Fruit fly (Drosophila melanogaster) whole organism, embryonic: ENCODE data around the gene CG2145.
A peak's percentile ranks its signal among the peaks of the same experiment; 100 is the strongest.

Source experiments
- CG10267 ChIP-seq: fragments of 200-800 bp; sonication (Bioruptor generic); optimal IDR thresholded peaks from 2 replicates; lab custom pipeline; 2018; ENCODE audit warnings: missing biosample characterization, mild to moderate bottlenecking, missing genetic modification characterization, moderate library complexity
- CG10321 ChIP-seq: fragments of 200-800 bp; sonication (Bioruptor generic); IDR thresholded peaks from 2 replicates; pipeline ENCODE4 v1.3.6; 2022; ENCODE audit warnings: missing biosample characterization, missing genetic modification characterization
- CG11560 ChIP-seq: fragments of 200-800 bp; sonication (Bioruptor generic); IDR thresholded peaks from 3 replicates; pipeline ENCODE4 v1.3.6; 2022; ENCODE audit warnings: missing biosample characterization, missing genetic modification characterization
- CG12299 ChIP-seq: fragments of 200-800 bp; sonication (Bioruptor generic); optimal IDR thresholded peaks from 2 replicates; lab custom pipeline; 2018; ENCODE audit warnings: missing biosample characterization, mild to moderate bottlenecking, missing genetic modification characterization
- CG13296 ChIP-seq: fragments of 200-800 bp; sonication (Bioruptor generic); optimal IDR thresholded peaks from 3 replicates; lab custom pipeline; 2018; ENCODE audit warnings: missing biosample characterization, mild to moderate bottlenecking, missing genetic modification characterization
- CG14710 ChIP-seq: fragments of 200-800 bp; sonication (Bioruptor generic); optimal IDR thresholded peaks from 3 replicates; lab custom pipeline; 2019; ENCODE audit warnings: missing biosample characterization, mild to moderate bottlenecking, missing genetic modification characterization, moderate library complexity
- CG15514 ChIP-seq: fragments of 200-800 bp; sonication (Bioruptor generic); optimal IDR thresholded peaks from 3 replicates; lab custom pipeline; 2017; ENCODE audit warnings: missing biosample characterization, missing genetic modification characterization, mild to moderate bottlenecking, moderate library complexity, missing genetic modification reagents
- CG15696 ChIP-seq: fragments of 200-800 bp; sonication (Bioruptor generic); optimal IDR thresholded peaks from 2 replicates; lab custom pipeline; 2019; ENCODE audit warnings: missing biosample characterization, mild to moderate bottlenecking, missing genetic modification characterization, moderate library complexity
- CG17829 ChIP-seq: fragments of 200-800 bp; optimal IDR thresholded peaks from 2 replicates; lab custom pipeline; 2019; ENCODE audit warnings: missing biosample characterization, mild to moderate bottlenecking, missing genetic modification characterization, moderate library complexity
- CG18262 ChIP-seq: fragments of 200-800 bp; optimal IDR thresholded peaks from 3 replicates; lab custom pipeline; 2019; ENCODE audit warnings: missing biosample characterization, mild to moderate bottlenecking, missing genetic modification characterization, moderate library complexity
- CG2120 ChIP-seq: fragments of 200-800 bp; sonication (Bioruptor generic); optimal IDR thresholded peaks from 3 replicates; lab custom pipeline; 2016; ENCODE audit warnings: missing biosample characterization, missing genetic modification characterization
- CG3281 ChIP-seq: fragments of 200-800 bp; sonication (Bioruptor generic); optimal IDR thresholded peaks from 3 replicates; lab custom pipeline; 2017; ENCODE audit warnings: missing biosample characterization, mild to moderate bottlenecking, missing genetic modification characterization
- CG34422 ChIP-seq: fragments of 200-800 bp; sonication (Bioruptor generic); IDR thresholded peaks from 3 replicates; pipeline ENCODE4 v1.3.6; 2022; ENCODE audit warnings: missing biosample characterization, missing genetic modification characterization
- CG3847 ChIP-seq: fragments of 200-800 bp; sonication (Bioruptor generic); IDR thresholded peaks from 2 replicates; pipeline ENCODE4 v1.3.6; 2022; ENCODE audit warnings: missing biosample characterization, missing genetic modification characterization
- CG4328 ChIP-seq: fragments of 200-800 bp; sonication (Bioruptor generic); optimal IDR thresholded peaks from 3 replicates; lab custom pipeline; 2017; ENCODE audit warnings: missing biosample characterization, missing genetic modification reagents, missing genetic modification characterization
- CG4617 ChIP-seq: fragments of 200-800 bp; sonication (Bioruptor generic); optimal IDR thresholded peaks from 3 replicates; lab custom pipeline; 2016; ENCODE audit warnings: missing biosample characterization, missing genetic modification characterization, borderline replicate concordance
- CG6689 ChIP-seq: fragments of 200-800 bp; sonication (Bioruptor generic); IDR thresholded peaks from 2 replicates; pipeline ENCODE4 v1.3.6; 2022; ENCODE audit warnings: missing biosample characterization, missing genetic modification characterization
- CG9817 ChIP-seq: fragments of 200-800 bp; sonication (Bioruptor generic); optimal IDR thresholded peaks from 2 replicates; lab custom pipeline; 2018; ENCODE audit warnings: missing biosample characterization, mild to moderate bottlenecking, missing genetic modification characterization, moderate library complexity
- CrebB ChIP-seq: fragments of 200-800 bp; sonication (Bioruptor generic); optimal IDR thresholded peaks from 3 replicates; lab custom pipeline; 2018; ENCODE audit warnings: missing biosample characterization, mild to moderate bottlenecking, missing genetic modification characterization
- D19A ChIP-seq: fragments of 200-800 bp; optimal IDR thresholded peaks from 3 replicates; lab custom pipeline; 2019; ENCODE audit warnings: missing biosample characterization, mild to moderate bottlenecking, missing genetic modification characterization, moderate library complexity
- Dek ChIP-seq: fragments of 200-800 bp; sonication (Bioruptor generic); optimal IDR thresholded peaks from 3 replicates; lab custom pipeline; 2019; ENCODE audit warnings: missing biosample characterization, mild to moderate bottlenecking, missing genetic modification characterization, moderate library complexity
- Dref ChIP-seq: fragments of 200-800 bp; sonication (Bioruptor generic); IDR thresholded peaks from 2 replicates; pipeline ENCODE4 v1.3.6; 2022; ENCODE audit warnings: missing biosample characterization, missing genetic modification characterization
- Ets97D ChIP-seq: fragments of 200-800 bp; sonication (Bioruptor generic); optimal IDR thresholded peaks from 3 replicates; lab custom pipeline; 2016; ENCODE audit warnings: missing biosample characterization, missing genetic modification characterization
- Fer3 ChIP-seq: fragments of 200-800 bp; sonication (Bioruptor generic); optimal IDR thresholded peaks from 2 replicates; lab custom pipeline; 2018; ENCODE audit warnings: missing biosample characterization, mild to moderate bottlenecking, missing genetic modification characterization, moderate library complexity
- Hmr ChIP-seq: fragments of 200-800 bp; sonication (Bioruptor generic); optimal IDR thresholded peaks from 3 replicates; lab custom pipeline; 2017; ENCODE audit warnings: mild to moderate bottlenecking, missing biosample characterization, missing genetic modification reagents, missing genetic modification characterization
- Lhr ChIP-seq: fragments of 200-800 bp; sonication (Bioruptor generic); optimal IDR thresholded peaks from 3 replicates; lab custom pipeline; 2017; ENCODE audit warnings: mild to moderate bottlenecking, missing biosample characterization, missing genetic modification reagents, missing genetic modification characterization
- Meics ChIP-seq: fragments of 200-800 bp; sonication (Bioruptor generic); optimal IDR thresholded peaks from 2 replicates; lab custom pipeline; 2017; ENCODE audit warnings: missing biosample characterization, mild to moderate bottlenecking, missing genetic modification characterization
- Nf-YC ChIP-seq: fragments of 200-800 bp; optimal IDR thresholded peaks from 3 replicates; lab custom pipeline; 2019; ENCODE audit warnings: missing biosample characterization, mild to moderate bottlenecking, missing genetic modification characterization, moderate library complexity
- Optix ChIP-seq: fragments of 200-800 bp; sonication (Bioruptor generic); IDR thresholded peaks from 3 replicates; pipeline ENCODE4 v1.3.6; 2022; ENCODE audit warnings: missing biosample characterization, missing genetic modification characterization
- Rfx ChIP-seq: fragments of 200-800 bp; sonication (Bioruptor generic); IDR thresholded peaks from 2 replicates; pipeline ENCODE4 v1.3.6; 2022; ENCODE audit warnings: missing biosample characterization, missing genetic modification characterization
- Sin3A ChIP-seq: fragments of >200 bp; optimal IDR thresholded peaks from 2 replicates; lab custom pipeline; 2018
- Sry-δ ChIP-seq: fragments of 200-800 bp; sonication (Bioruptor generic); optimal IDR thresholded peaks from 2 replicates; lab custom pipeline; 2016; ENCODE audit warnings: missing biosample characterization, missing genetic modification characterization
- crc ChIP-seq: fragments of 200-800 bp; sonication (Bioruptor generic); optimal IDR thresholded peaks from 2 replicates; lab custom pipeline; 2016; ENCODE audit warnings: missing biosample characterization, missing genetic modification characterization
- cwo ChIP-seq: fragments of 200-800 bp; sonication (Bioruptor generic); optimal IDR thresholded peaks from 3 replicates; lab custom pipeline; 2017; ENCODE audit warnings: missing biosample characterization, missing genetic modification characterization, mild to moderate bottlenecking, moderate library complexity, missing genetic modification reagents
- dati ChIP-seq: fragments of 200-800 bp; sonication (Bioruptor generic); IDR thresholded peaks from 2 replicates; pipeline ENCODE4 v1.3.6; 2022; ENCODE audit warnings: missing biosample characterization, missing genetic modification characterization
- disco-r ChIP-seq: fragments of 200-800 bp; sonication (Bioruptor generic); optimal IDR thresholded peaks from 2 replicates; lab custom pipeline; 2016; ENCODE audit warnings: missing biosample characterization, missing genetic modification characterization
- ewg ChIP-seq: fragments of 200-800 bp; sonication (Bioruptor generic); optimal IDR thresholded peaks from 3 replicates; lab custom pipeline; 2017; ENCODE audit warnings: mild to moderate bottlenecking, missing biosample characterization, missing genetic modification reagents, missing genetic modification characterization
- fd64A ChIP-seq: fragments of 200-800 bp; sonication (Bioruptor generic); optimal IDR thresholded peaks from 3 replicates; lab custom pipeline; 2018; ENCODE audit warnings: missing biosample characterization, mild to moderate bottlenecking, missing genetic modification characterization
- fru ChIP-seq: fragments of >200 bp; optimal IDR thresholded peaks from 2 replicates; lab custom pipeline; 2017
- inv ChIP-seq: fragments of 200-800 bp; sonication (Bioruptor generic); IDR thresholded peaks from 2 replicates; pipeline ENCODE4 v1.3.6; 2022; ENCODE audit warnings: missing biosample characterization, missing genetic modification characterization; ENCODE audit not compliant: partially characterized antibody
- ken ChIP-seq: fragments of 200-800 bp; sonication (Bioruptor generic); IDR thresholded peaks from 3 replicates; pipeline ENCODE4 v1.3.6; 2022; ENCODE audit warnings: missing biosample characterization, missing genetic modification characterization
- odd ChIP-seq: fragments of 200-800 bp; sonication (Bioruptor generic); optimal IDR thresholded peaks from 2 replicates; lab custom pipeline; 2017; ENCODE audit warnings: missing biosample characterization, mild to moderate bottlenecking, missing genetic modification characterization
- pfk ChIP-seq: fragments of 200-800 bp; sonication (Bioruptor generic); optimal IDR thresholded peaks from 2 replicates; lab custom pipeline; 2018; ENCODE audit warnings: missing biosample characterization, mild to moderate bottlenecking, missing genetic modification characterization, moderate library complexity
- pho ChIP-seq: fragments of 200-800 bp; sonication (Bioruptor generic); optimal IDR thresholded peaks from 2 replicates; lab custom pipeline; 2016; ENCODE audit warnings: missing biosample characterization, missing genetic modification characterization
- sisA ChIP-seq: fragments of 200-800 bp; sonication (Bioruptor generic); IDR thresholded peaks from 2 replicates; pipeline ENCODE4 v1.3.6; 2022; ENCODE audit warnings: missing biosample characterization, missing genetic modification characterization
- slbo ChIP-seq: fragments of 200-800 bp; sonication (Bioruptor generic); IDR thresholded peaks from 2 replicates; pipeline ENCODE4 v1.3.6; 2022; ENCODE audit warnings: missing biosample characterization, missing genetic modification characterization
- slp2 ChIP-seq: fragments of 200-800 bp; sonication (Bioruptor generic); optimal IDR thresholded peaks from 2 replicates; lab custom pipeline; 2016; ENCODE audit warnings: missing biosample characterization, missing genetic modification characterization
- stwl ChIP-seq: fragments of 200-800 bp; sonication (Bioruptor generic); optimal IDR thresholded peaks from 3 replicates; lab custom pipeline; 2018; ENCODE audit warnings: missing biosample characterization, mild to moderate bottlenecking, missing genetic modification characterization, moderate library complexity
- trem ChIP-seq: fragments of 200-800 bp; optimal IDR thresholded peaks from 3 replicates; lab custom pipeline; 2019; ENCODE audit warnings: missing biosample characterization, mild to moderate bottlenecking, missing genetic modification characterization, moderate library complexity
- twi ChIP-seq: fragments of 200-800 bp; optimal IDR thresholded peaks from 2 replicates; lab custom pipeline; 2019; ENCODE audit warnings: missing biosample characterization, mild to moderate bottlenecking, missing genetic modification characterization, moderate library complexity
- zen ChIP-seq: fragments of 200-800 bp; sonication (Bioruptor generic); optimal IDR thresholded peaks from 3 replicates; lab custom pipeline; 2018; ENCODE audit warnings: missing biosample characterization, mild to moderate bottlenecking, missing genetic modification characterization, moderate library complexity

CG2145 gene

DNA sequence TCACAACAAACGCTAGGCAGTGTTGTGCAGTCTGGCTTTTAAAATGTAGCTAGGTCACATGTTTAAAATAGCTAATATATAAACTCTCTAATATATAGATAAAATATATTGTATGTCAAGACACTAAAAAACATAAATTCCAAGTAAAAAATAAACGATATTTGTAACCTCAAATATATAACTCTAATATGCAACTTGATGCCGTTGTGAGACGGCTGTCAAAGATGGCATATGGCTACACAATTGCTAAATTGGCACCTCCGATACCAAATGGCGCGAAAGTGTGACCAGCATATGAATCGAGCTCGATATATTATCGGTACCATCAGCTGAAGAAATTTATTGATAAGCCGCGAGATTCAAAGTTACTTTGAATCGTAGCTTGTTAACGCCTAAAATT lies 28.0 kb upstream of the CG2145 start, which contains the start of gene CG1582:
Gene CG1582, minus strand, starts transcription at position 71 of the 400 bp plus-strand sequence.
- no peak for TF ChIP-seq crc (GFP tag; lab: Kevin White, UChicago)
- peak; percentile 37 for TF ChIP-seq Sin3A (lab: Kevin White, UChicago)
- peak; percentile 25 for TF ChIP-seq Sry-δ
- TF ChIP-seq twi (tag; lab: Kevin White, UChicago): peak; percentile 24
- no peak for TF ChIP-seq CG4328 (GFP tag; lab: Kevin White, UChicago)
- TF ChIP-seq ken: no peak
- TF ChIP-seq disco-r (GFP tag; lab: Kevin White, UChicago): no peak
- peak; percentile 47 for TF ChIP-seq Dek (tag; lab: Kevin White, UChicago)
- peak; percentile 57 for TF ChIP-seq CG3847 (GFP tag; lab: Robert Waterston, UW)
- peak; percentile 52; the same call in 1 of the 2 replicates for TF ChIP-seq Rfx (GFP tag; lab: Robert Waterston, UW)
- TF ChIP-seq fd64A (GFP tag; lab: Kevin White, UChicago): no peak
- peak; percentile 11 for TF ChIP-seq Lhr (GFP tag; lab: Kevin White, UChicago)
- TF ChIP-seq CG10321 (GFP tag; lab: Robert Waterston, UW): no peak
- peak; percentile 59 for TF ChIP-seq trem (tag; lab: Kevin White, UChicago)
- peak; percentile 59 for TF ChIP-seq CG15514
- TF ChIP-seq CG6689 (GFP tag; lab: Robert Waterston, UW): peak; percentile 19; the same call in 1 of the 2 replicates
- no peak for TF ChIP-seq CG12299 (tag; lab: Kevin White, UChicago)
- TF ChIP-seq ewg: peak; percentile 16
- TF ChIP-seq pfk (GFP tag; lab: Kevin White, UChicago): no peak
- TF ChIP-seq dati: no peak
- no peak for TF ChIP-seq CG13296 (GFP tag; lab: Kevin White, UChicago)
- no peak for TF ChIP-seq slp2 (GFP tag; lab: Kevin White, UChicago)
- TF ChIP-seq odd (GFP tag; lab: Kevin White, UChicago): peak; percentile 7
- TF ChIP-seq sisA: no peak
- TF ChIP-seq Meics (GFP tag; lab: Kevin White, UChicago): no peak
- peak; percentile 27 for TF ChIP-seq CG2120
- peak; percentile 5 for TF ChIP-seq zen
- peak; percentile 70 for TF ChIP-seq Dref
- TF ChIP-seq Optix (GFP tag; lab: Robert Waterston, UW): no peak
- TF ChIP-seq CG10267: peak; percentile 53
- TF ChIP-seq fru (lab: Kevin White, UChicago): no peak
- TF ChIP-seq slbo (GFP tag; lab: Robert Waterston, UW): peak; percentile 10; the same call in 1 of the 2 replicates
- TF ChIP-seq CG11560 (tag; lab: Robert Waterston, UW): no peak
- peak; percentile 6 for TF ChIP-seq CG9817 (tag; lab: Kevin White, UChicago)
- no peak for TF ChIP-seq pho (GFP tag; lab: Kevin White, UChicago)
- TF ChIP-seq CG14710 (tag; lab: Kevin White, UChicago): peak; percentile 59
- TF ChIP-seq CG3281 (GFP tag; lab: Kevin White, UChicago): peak; percentile 38
- no peak for TF ChIP-seq inv (GFP tag; lab: Robert Waterston, UW)
- peak; percentile 20 for TF ChIP-seq CG18262 (tag; lab: Kevin White, UChicago)
- TF ChIP-seq Hmr (GFP tag; lab: Kevin White, UChicago): no peak
- peak; percentile 1 for TF ChIP-seq Fer3 (tag; lab: Kevin White, UChicago)
- TF ChIP-seq stwl (tag; lab: Kevin White, UChicago): peak; percentile 33
- TF ChIP-seq CG15696: peak; percentile 25
- peak; percentile 11 for TF ChIP-seq CG4617 (GFP tag; lab: Kevin White, UChicago)
- 0 out of 3 replicates have a peak, but pooled peaks have one; percentile 35 for TF ChIP-seq CG34422 (GFP tag; lab: Robert Waterston, UW)
- TF ChIP-seq Nf-YC (tag; lab: Kevin White, UChicago): no peak
- peak; percentile 4 for TF ChIP-seq Ets97D (GFP tag; lab: Kevin White, UChicago)
- peak; percentile 4 for TF ChIP-seq D19A (tag; lab: Kevin White, UChicago)
- TF ChIP-seq cwo: no peak
- no peak for TF ChIP-seq CrebB
- peak; percentile 38 for TF ChIP-seq CG17829 (tag; lab: Kevin White, UChicago)
